Worm (Caenorhabditis elegans) whole organism, young adult: Measurements from ENCODE around the gene cpi-2.

Experiments used
- B0019.2 ChIP-seq: fragments of 200-800 bp; sonication (Bioruptor generic); conservative IDR thresholded peaks from 2 replicates; pipeline ENCODE4 v1.3.6; 2022; ENCODE audit warnings: missing genetic modification reagents, missing genetic modification characterization, missing compliant biosample characterization
- B0035.1 ChIP-seq: sonication (generic microtip); optimal IDR thresholded peaks from 2 replicates; lab custom pipeline; 2016; ENCODE audit warnings: missing genetic modification characterization, mild to moderate bottlenecking, missing compliant biosample characterization, missing genotype, missing genetic modification reagents
- B0261.1 ChIP-seq: sonication (generic microtip); optimal IDR thresholded peaks from 2 replicates; lab custom pipeline; 2016; ENCODE audit warnings: mild to moderate bottlenecking, missing genetic modification characterization, moderate library complexity, missing compliant biosample characterization
- B0336.3 ChIP-seq: fragments of 200-800 bp; sonication (Bioruptor generic); IDR thresholded peaks from 2 replicates; pipeline ENCODE4 v1.3.6; 2022; ENCODE audit warnings: missing genetic modification characterization, missing compliant biosample characterization
- C06A6.2 ChIP-seq: fragments of 200-800 bp; sonication (Bioruptor generic); conservative IDR thresholded peaks from 2 replicates; pipeline ENCODE4 v1.3.6; 2022; ENCODE audit warnings: missing genetic modification characterization, missing compliant biosample characterization
- C17E4.6 ChIP-seq: fragments of 200-800 bp; sonication (Bioruptor generic); IDR thresholded peaks from 2 replicates; pipeline ENCODE4 v1.3.6; 2022; ENCODE audit warnings: missing genetic modification reagents, missing genetic modification characterization, missing compliant biosample characterization
- F39B2.1 ChIP-seq: fragments of 200-800 bp; sonication (Bioruptor generic); IDR thresholded peaks from 2 replicates; pipeline ENCODE4 v1.3.6; 2022; ENCODE audit warnings: missing genetic modification reagents, missing genetic modification characterization, missing compliant biosample characterization
- F57A8.1 ChIP-seq: fragments of 200-800 bp; sonication (Bioruptor generic); optimal IDR thresholded peaks from 2 replicates; lab custom pipeline; 2018; ENCODE audit warnings: mild to moderate bottlenecking, missing genetic modification characterization, moderate library complexity, missing compliant biosample characterization
- F57C9.4 ChIP-seq: sonication (generic microtip); optimal IDR thresholded peaks from 2 replicates; lab custom pipeline; 2017; ENCODE audit warnings: mild to moderate bottlenecking, missing genetic modification characterization, missing compliant biosample characterization
- K12H6.12 ChIP-seq: fragments of 200-800 bp; sonication (Bioruptor generic); optimal IDR thresholded peaks from 2 replicates; lab custom pipeline; 2018; ENCODE audit warnings: mild to moderate bottlenecking, missing genetic modification characterization, missing compliant biosample characterization
- Y53G8AR.9 ChIP-seq: fragments of 200-800 bp; sonication (Bioruptor generic); conservative IDR thresholded peaks from 2 replicates; pipeline ENCODE4 v1.3.6; 2022; ENCODE audit warnings: missing genetic modification reagents, missing genetic modification characterization, missing compliant biosample characterization
- Y95B8A.8 ChIP-seq: fragments of 200-800 bp; sonication (Bioruptor generic); IDR thresholded peaks from 2 replicates; pipeline ENCODE4 v1.3.6; 2022; ENCODE audit warnings: missing genetic modification reagents, missing genetic modification characterization, missing compliant biosample characterization
- akir-1 ChIP-seq: fragments of 200-800 bp; sonication (Bioruptor generic); optimal IDR thresholded peaks from 2 replicates; lab custom pipeline; 2018; ENCODE audit warnings: mild to moderate bottlenecking, missing genetic modification characterization, moderate library complexity, missing compliant biosample characterization
- aptf-2 ChIP-seq: fragments of 200-800 bp; sonication (Bioruptor generic); conservative IDR thresholded peaks from 2 replicates; pipeline ENCODE4 v1.3.6; 2022; ENCODE audit warnings: missing genetic modification reagents, missing genetic modification characterization, missing compliant biosample characterization
- aptf-3 ChIP-seq: fragments of 200-800 bp; sonication (Bioruptor generic); IDR thresholded peaks from 2 replicates; pipeline ENCODE4 v1.3.6; 2022; ENCODE audit warnings: missing genetic modification characterization, missing compliant biosample characterization
- athp-1 ChIP-seq: sonication (generic microtip); optimal IDR thresholded peaks from 2 replicates; lab custom pipeline; 2017; ENCODE audit warnings: mild to moderate bottlenecking, missing genetic modification characterization, missing compliant biosample characterization
- attf-3 ChIP-seq: fragments of 200-800 bp; sonication (Bioruptor generic); conservative IDR thresholded peaks from 2 replicates; pipeline ENCODE4 v1.3.6; 2022; ENCODE audit warnings: missing genetic modification reagents, missing genetic modification characterization, missing compliant biosample characterization
- attf-5 ChIP-seq: fragments of 200-800 bp; sonication (Bioruptor generic); optimal IDR thresholded peaks from 2 replicates; lab custom pipeline; 2018; ENCODE audit warnings: mild to moderate bottlenecking, missing genetic modification characterization, missing compliant biosample characterization
- ceh-100 ChIP-seq: fragments of 200-800 bp; sonication (Bioruptor generic); IDR thresholded peaks from 2 replicates; pipeline ENCODE4 v1.3.6; 2022; ENCODE audit warnings: missing genetic modification reagents, missing genetic modification characterization, missing compliant biosample characterization
- ceh-58 ChIP-seq: fragments of 200-800 bp; sonication (Bioruptor generic); IDR thresholded peaks from 2 replicates; pipeline ENCODE4 v1.3.6; 2022; ENCODE audit warnings: missing genetic modification characterization, missing compliant biosample characterization
- dox-1 ChIP-seq: fragments of 200-800 bp; sonication (Bioruptor generic); IDR thresholded peaks from 2 replicates; pipeline ENCODE4 v1.3.6; 2022; ENCODE audit warnings: missing genetic modification reagents, missing genetic modification characterization, missing compliant biosample characterization
- egl-44 ChIP-seq: fragments of 200-800 bp; sonication (Bioruptor generic); IDR thresholded peaks from 2 replicates; pipeline ENCODE4 v1.3.6; 2022; ENCODE audit warnings: missing genetic modification reagents, missing genetic modification characterization, missing compliant biosample characterization
- fkh-3 ChIP-seq: sonication (generic microtip); optimal IDR thresholded peaks from 2 replicates; lab custom pipeline; 2016; ENCODE audit warnings: mild to moderate bottlenecking, missing genetic modification characterization, missing compliant biosample characterization
- gei-17 ChIP-seq: fragments of 200-800 bp; sonication (Bioruptor generic); optimal IDR thresholded peaks from 2 replicates; lab custom pipeline; 2018; ENCODE audit warnings: mild to moderate bottlenecking, missing genetic modification characterization, missing compliant biosample characterization
- hlh-12 ChIP-seq: sonication (generic microtip); optimal IDR thresholded peaks from 2 replicates; lab custom pipeline; 2016; ENCODE audit warnings: missing genetic modification characterization, missing compliant biosample characterization
- hlh-26 ChIP-seq: fragments of 200-800 bp; sonication (Bioruptor generic); conservative IDR thresholded peaks from 2 replicates; pipeline ENCODE4 v1.3.6; 2022; ENCODE audit warnings: missing genetic modification reagents, missing genetic modification characterization, missing compliant biosample characterization
- hmg-20 ChIP-seq: fragments of 200-800 bp; sonication (Bioruptor generic); IDR thresholded peaks from 2 replicates; pipeline ENCODE4 v1.3.6; 2022; ENCODE audit warnings: missing genetic modification reagents, missing genetic modification characterization, missing compliant biosample characterization
- lag-1 ChIP-seq: fragments of 200-800 bp; sonication (Bioruptor generic); IDR thresholded peaks from 2 replicates; pipeline ENCODE4 v1.3.6; 2022; ENCODE audit warnings: missing genetic modification reagents, missing genetic modification characterization, missing compliant biosample characterization
- lin-35 ChIP-seq, 3 experiments: fragments of 150-350 bp in 2 of 3; sonication (generic microtip) in 1 of 3; optimal IDR thresholded peaks; 2 replicates each; lab custom pipeline; 2014 to 2018; ENCODE audit warnings: missing biosample characterization in 3 of 3, missing genetic modification characterization in 3 of 3, missing genetic modification reagents in 3 of 3
- lin-40 ChIP-seq: sonication (generic microtip); optimal IDR thresholded peaks from 2 replicates; lab custom pipeline; 2016; ENCODE audit warnings: missing genetic modification characterization, mild to moderate bottlenecking, missing compliant biosample characterization, missing genotype, missing genetic modification reagents
- madf-8 ChIP-seq: fragments of 200-800 bp; sonication (Bioruptor generic); conservative IDR thresholded peaks from 2 replicates; pipeline ENCODE4 v1.3.6; 2022; ENCODE audit warnings: missing genetic modification reagents, missing genetic modification characterization, missing compliant biosample characterization
- mxl-1 ChIP-seq: sonication (generic microtip); optimal IDR thresholded peaks from 2 replicates; lab custom pipeline; 2016; ENCODE audit warnings: missing genetic modification characterization, missing compliant biosample characterization
- nfya-1 ChIP-seq: sonication (generic microtip); optimal IDR thresholded peaks from 2 replicates; lab custom pipeline; 2017; ENCODE audit warnings: antibody characterized with exemption, missing compliant biosample characterization, missing genetic modification characterization, borderline replicate concordance; ENCODE audit not compliant: insufficient read depth
- nfya-2 ChIP-seq: fragments of 200-800 bp; sonication (Bioruptor generic); IDR thresholded peaks from 2 replicates; pipeline ENCODE4 v1.3.6; 2022; ENCODE audit warnings: missing genetic modification reagents, missing genetic modification characterization, missing compliant biosample characterization
- nfyb-1 ChIP-seq: fragments of 200-800 bp; sonication (Bioruptor generic); IDR thresholded peaks from 2 replicates; pipeline ENCODE4 v1.3.6; 2022; ENCODE audit warnings: missing genetic modification reagents, missing genetic modification characterization, missing compliant biosample characterization
- nhr-179 ChIP-seq: sonication (generic microtip); optimal IDR thresholded peaks from 2 replicates; lab custom pipeline; 2016; ENCODE audit warnings: mild to moderate bottlenecking, missing genetic modification characterization, missing compliant biosample characterization
- rcor-1 ChIP-seq: fragments of 200-800 bp; sonication (Bioruptor generic); IDR thresholded peaks from 2 replicates; pipeline ENCODE4 v1.3.6; 2022; ENCODE audit warnings: missing genetic modification reagents, missing genetic modification characterization, missing compliant biosample characterization
- rpc-1 ChIP-seq, 2 experiments: fragments of 150-350 bp in 1 of 2; sonication (generic microtip) in 1 of 2; optimal IDR thresholded peaks; 2 replicates each; lab custom pipeline; 2014 to 2018; ENCODE audit warnings: missing biosample characterization in 1 of 2, missing genetic modification characterization in 1 of 2, missing genetic modification reagents in 1 of 2, missing genotype in 1 of 2
- sea-2 ChIP-seq: fragments of 200-800 bp; sonication (Bioruptor generic); IDR thresholded peaks from 2 replicates; pipeline ENCODE4 v1.3.6; 2022; ENCODE audit warnings: missing genetic modification characterization, missing compliant biosample characterization
- sptf-2 ChIP-seq: fragments of 200-800 bp; sonication (Bioruptor generic); optimal IDR thresholded peaks from 2 replicates; lab custom pipeline; 2018; ENCODE audit warnings: mild to moderate bottlenecking, missing genetic modification characterization, missing compliant biosample characterization
- tbp1 ChIP-seq: fragments of 200-800 bp; sonication (Bioruptor generic); optimal IDR thresholded peaks from 2 replicates; lab custom pipeline; 2018; ENCODE audit warnings: mild to moderate bottlenecking, missing genetic modification characterization, missing compliant biosample characterization
- tbx-9 ChIP-seq: sonication (generic microtip); optimal IDR thresholded peaks from 2 replicates; lab custom pipeline; 2016; ENCODE audit warnings: borderline replicate concordance, missing genetic modification characterization, inconsistent platforms, missing compliant biosample characterization
- tlf-1 ChIP-seq: fragments of 200-800 bp; sonication (Bioruptor generic); optimal IDR thresholded peaks from 2 replicates; lab custom pipeline; 2018; ENCODE audit warnings: mild to moderate bottlenecking, missing genetic modification characterization, missing compliant biosample characterization
- unc-62 ChIP-seq: fragments of 150-350 bp; optimal IDR thresholded peaks from 2 replicates; lab custom pipeline; 2014; ENCODE audit warnings: missing biosample characterization, missing genetic modification reagents, missing genetic modification characterization
- zfh-2 ChIP-seq: fragments of 200-800 bp; sonication (Bioruptor generic); conservative IDR thresholded peaks from 2 replicates; pipeline ENCODE4 v1.3.6; 2022; ENCODE audit warnings: missing genetic modification reagents, missing genetic modification characterization, missing compliant biosample characterization
- ztf-26 ChIP-seq: sonication (generic microtip); optimal IDR thresholded peaks from 2 replicates; lab custom pipeline; 2017; ENCODE audit warnings: missing genetic modification characterization, missing compliant biosample characterization

The cpi-2 gene

DNA sequence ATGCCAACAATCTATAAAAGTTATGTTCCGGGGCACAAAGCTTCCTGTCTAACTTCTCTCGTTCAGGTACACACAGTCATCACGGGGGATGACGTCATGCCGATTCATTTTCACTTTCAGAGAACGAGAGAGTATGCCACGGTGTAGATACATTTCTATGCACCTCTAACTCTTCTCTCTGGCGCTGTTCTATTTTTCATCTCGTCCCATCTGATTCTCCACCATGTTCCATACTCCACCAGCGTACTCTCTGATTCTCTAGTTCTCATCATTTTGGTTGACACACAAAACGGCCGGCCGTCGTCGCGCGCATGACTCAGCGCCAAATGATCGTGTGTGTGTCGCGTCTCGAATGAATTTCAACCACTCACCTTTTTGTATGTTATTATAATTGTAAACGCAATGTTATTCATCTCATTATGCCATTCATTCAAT is 43.5 kb upstream of the cpi-2 start (continued):
- TF ChIP-seq ceh-58 (GFP tag; lab: Robert Waterston, UW) (no peak), mxl-1 (tag; lab: Kevin White, UChicago) (no peak), ztf-26 (peak; percentile 92), zfh-2 (GFP tag; lab: Robert Waterston, UW) (peak; percentile 90), athp-1 (peak; percentile 69), hlh-26 (GFP tag; lab: Robert Waterston, UW) (no peak), F39B2.1 (GFP tag; lab: Robert Waterston, UW) (no peak), nfya-2 (no peak), hmg-20 (GFP tag; lab: Robert Waterston, UW) (0 out of 2 replicates have a peak, but pooled peaks have one; percentile 13), aptf-2 (GFP tag; lab: Robert Waterston, UW) (no peak), nfyb-1 (GFP tag; lab: Robert Waterston, UW) (peak; percentile 91), lag-1 (GFP tag; lab: Robert Waterston, UW) (no peak), akir-1 (GFP tag; lab: Kevin White, UChicago) (peak; percentile 13), F57C9.4 (no peak), C06A6.2 (GFP tag; lab: Robert Waterston, UW) (peak; percentile 78), gei-17 (GFP tag; lab: Kevin White, UChicago) (peak; percentile 36), rpc-1 (optimal IDR thresholded peaks at IDR 0.05; lab: Kevin White, UChicago) (no peak), rpc-1 (tag; optimal IDR thresholded peaks at IDR 0.05; lab: Kevin White, UChicago) (no peak), tbp1 (GFP tag; lab: Kevin White, UChicago) (peak; percentile 64), tlf-1 (GFP tag; lab: Kevin White, UChicago) (peak; percentile 85), B0261.1 (tag; lab: Kevin White, UChicago) (no peak), fkh-3 (tag; lab: Kevin White, UChicago) (no peak), unc-62 (GFP tag; lab: Kevin White, UChicago) (peak; percentile 25), nfya-1 (tag; lab: Kevin White, UChicago) (no peak), nhr-179 (no peak), ceh-100 (GFP tag; lab: Robert Waterston, UW) (no peak), C17E4.6 (GFP tag; lab: Robert Waterston, UW) (no peak), rcor-1 (GFP tag; lab: Robert Waterston, UW) (peak; percentile 37; the same call in 1 of the 2 replicates), lin-40 (tag; lab: Kevin White, UChicago) (peak; percentile 95), Y95B8A.8 (GFP tag; lab: Robert Waterston, UW) (0 out of 2 replicates have a peak, but pooled peaks have one; percentile 46), attf-5 (peak; percentile 93), K12H6.12 (peak; percentile 87), egl-44 (GFP tag; lab: Robert Waterston, UW) (peak; percentile 73; the same call in 1 of the 2 replicates), B0019.2 (GFP tag; lab: Robert Waterston, UW) (no peak), aptf-3 (no peak), dox-1 (GFP tag; lab: Robert Waterston, UW) (peak; percentile 91), tbx-9 (tag; lab: Kevin White, UChicago) (no peak), sptf-2 (no peak), B0336.3 (GFP tag; lab: Robert Waterston, UW) (peak; percentile 93), B0035.1 (peak; percentile 13), sea-2 (GFP tag; lab: Robert Waterston, UW) (no peak), F57A8.1 (GFP tag; lab: Kevin White, UChicago) (no peak), attf-3 (GFP tag; lab: Robert Waterston, UW) (peak; percentile 62), lin-35 (GFP tag; optimal IDR thresholded peaks at IDR 0.05; lab: Kevin White, UChicago) (peak in 1 of 3 experiments; percentile 59), Y53G8AR.9 (GFP tag; lab: Robert Waterston, UW) (peak; percentile 74; the same call in 1 of the 2 replicates), hlh-12 (no peak), madf-8 (GFP tag; lab: Robert Waterston, UW) (no peak)
